Worm (Caenorhabditis elegans): ENCODE data around the gene idpp-15.

Gene idpp-15

DNA sequence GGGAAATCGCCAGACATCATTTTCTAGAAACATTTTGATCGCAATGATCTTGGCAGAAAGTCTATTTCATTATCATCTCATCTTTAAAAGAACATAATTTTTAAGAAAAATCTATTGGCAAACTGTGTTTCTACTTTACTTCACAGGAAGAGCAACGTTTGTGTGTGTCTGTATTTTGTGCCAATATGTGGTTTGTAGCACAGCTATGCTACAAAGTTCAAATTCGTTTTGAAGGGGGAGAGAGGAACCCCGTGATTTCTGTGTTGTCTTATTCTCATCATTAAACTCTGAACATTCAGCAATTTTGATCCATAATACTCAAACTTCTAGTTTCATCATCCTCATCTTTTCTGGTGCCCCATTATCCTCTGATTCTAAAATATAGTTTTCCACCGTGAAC, 26.8 kb downstream of the idpp-15 start:
- no peak for TF ChIP-seq skn-1 (tag; optimal IDR thresholded peaks at IDR 0.05)

DNA sequence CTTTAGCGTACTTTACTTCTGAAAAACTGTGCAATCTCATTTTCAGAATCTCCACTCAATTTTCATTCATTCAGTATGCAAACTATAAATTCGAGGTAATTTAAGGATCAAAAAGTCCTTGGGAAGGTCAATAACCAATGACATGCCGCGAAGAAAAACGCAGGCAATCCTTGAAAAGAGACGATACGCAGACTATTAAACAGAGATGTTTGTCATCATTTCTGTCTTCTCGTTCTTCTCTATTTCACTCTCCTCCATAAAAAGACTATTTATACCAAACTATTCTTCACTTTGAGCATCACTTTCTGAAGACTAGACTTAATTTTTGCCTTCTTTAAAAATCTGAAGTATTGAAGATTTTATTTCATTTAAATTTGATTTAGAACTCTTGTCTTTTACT, 27.3 kb downstream of the idpp-15 start, which contains the start of gene C02D5.4:
Gene C02D5.4 (plus strand): TSS at position 41 of the 400 bp plus-strand sequence.
- TF ChIP-seq alr-1 (tag; optimal IDR thresholded peaks at IDR 0.05): no peak
- peak; percentile 53 for TF ChIP-seq sma-9 (GFP tag; optimal IDR thresholded peaks at IDR 0.05)
- no peak for TF ChIP-seq sma-9 (tag; optimal IDR thresholded peaks at IDR 0.05)
- TF ChIP-seq C34F6.9 (tag; optimal IDR thresholded peaks at IDR 0.05): peak; percentile 30
- TF ChIP-seq skn-1 (tag; optimal IDR thresholded peaks at IDR 0.05): peak; percentile 99
- peak; percentile 40 for TF ChIP-seq fos-1 (tag; optimal IDR thresholded peaks at IDR 0.05)
- TF ChIP-seq nhr-129 (tag; optimal IDR thresholded peaks at IDR 0.05): peak; percentile 22
- no peak for TF ChIP-seq ztf-1 (GFP tag; conservative IDR thresholded peaks at IDR 0.05)
- TF ChIP-seq unc-55 (GFP tag; optimal IDR thresholded peaks at IDR 0.05): peak; percentile 21

DNA sequence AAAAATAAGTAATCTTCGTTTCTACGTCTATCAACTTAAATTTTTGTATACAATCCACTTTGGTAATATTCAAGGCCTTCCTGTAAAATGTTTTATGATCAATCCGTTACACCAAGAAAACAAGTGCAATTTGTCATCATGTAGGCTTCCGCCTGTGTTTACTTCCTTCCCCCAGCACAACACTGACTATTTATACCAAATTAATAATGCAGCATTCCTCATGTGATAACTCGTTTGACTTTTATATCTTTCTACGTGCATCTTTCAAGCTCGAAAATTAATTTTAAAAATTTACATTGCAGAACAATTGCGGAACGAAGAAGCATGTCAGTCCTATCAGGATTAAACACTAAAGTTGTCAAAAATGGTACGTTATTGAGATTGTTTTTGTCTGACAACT, 29.6 kb downstream of the idpp-15 start, which contains the start of gene gsto-2:
Gene gsto-2 (plus strand): TSS at position 301 of the 400 bp plus-strand sequence.
- TF ChIP-seq nhr-237 (tag; optimal IDR thresholded peaks at IDR 0.05) (no peak), Y55F3AM.14 (GFP tag; optimal IDR thresholded peaks at IDR 0.05) (no peak), lsy-2 (tag; optimal IDR thresholded peaks at IDR 0.05) (no peak)

DNA sequence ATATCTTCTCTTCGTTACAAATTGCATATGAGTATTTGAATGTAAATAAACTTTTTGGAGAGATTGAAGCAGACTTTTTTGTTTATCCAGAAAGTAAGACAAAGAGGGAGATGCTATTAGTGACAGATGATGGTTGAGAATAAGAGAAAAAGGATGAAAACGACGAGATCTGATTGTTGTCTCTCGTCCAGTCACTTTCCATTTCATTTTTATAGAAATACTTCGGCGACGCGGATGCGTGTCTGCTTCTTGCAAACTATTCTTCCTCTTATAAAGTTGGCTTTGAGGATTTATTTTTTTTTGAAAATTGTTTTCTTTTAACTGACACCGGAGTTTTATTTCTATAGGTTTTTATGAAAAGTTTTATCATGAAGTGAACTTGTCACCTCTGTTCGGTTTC, 30.8 kb downstream of the idpp-15 start:
- TF ChIP-seq blmp-1 (tag; optimal IDR thresholded peaks at IDR 0.05; ENCODE audit: insufficient read depth): peak; percentile 74
- TF ChIP-seq skn-1 (tag; optimal IDR thresholded peaks at IDR 0.05): no peak

DNA sequence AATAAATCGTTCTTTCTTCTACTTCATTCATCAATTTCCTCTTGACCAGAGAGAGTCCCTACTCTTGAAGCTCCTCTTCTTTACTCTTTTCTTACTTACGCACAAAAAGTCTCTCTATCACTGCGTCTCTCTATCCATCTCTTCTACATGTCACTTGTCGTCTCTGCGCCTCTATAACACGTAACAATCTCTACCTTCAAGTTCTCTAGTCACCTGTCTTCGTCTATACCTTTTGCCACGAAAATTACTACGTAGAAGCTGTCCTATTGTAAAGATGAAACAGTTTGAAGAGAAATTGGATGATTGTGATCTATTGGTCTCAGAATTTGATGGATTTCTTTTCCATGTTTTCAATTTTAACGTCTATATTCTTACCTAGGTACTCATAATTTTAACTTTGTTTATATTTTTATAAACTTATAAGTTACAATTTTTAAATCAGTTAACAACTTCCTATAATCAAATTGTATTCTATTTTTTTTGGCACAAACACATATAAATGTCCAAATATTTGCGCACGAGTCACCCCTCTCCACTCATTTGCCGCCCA, 32.0 kb downstream of the idpp-15 start, which contains the start of gene C02D5.2:
Gene C02D5.2 (plus strand): TSS at position 500 of the 550 bp plus-strand sequence.
- TF ChIP-seq lsy-2 (tag; optimal IDR thresholded peaks at IDR 0.05): peak in 1 of 2 experiments; percentile 70
- no peak for TF ChIP-seq lin-11 (tag; optimal IDR thresholded peaks at IDR 0.05)
- peak; percentile 72 for TF ChIP-seq nhr-129 (tag; optimal IDR thresholded peaks at IDR 0.05)
- TF ChIP-seq C34F6.9 (tag; optimal IDR thresholded peaks at IDR 0.05): peak; percentile 64
- peak; percentile 45 for TF ChIP-seq fos-1 (tag; optimal IDR thresholded peaks at IDR 0.05)
- TF ChIP-seq blmp-1 (tag; optimal IDR thresholded peaks at IDR 0.05; ENCODE audit: insufficient read depth): peak; percentile 11
- peak; percentile 23 for TF ChIP-seq unc-55 (GFP tag; optimal IDR thresholded peaks at IDR 0.05)
- TF ChIP-seq sma-9 (GFP tag; optimal IDR thresholded peaks at IDR 0.05): peak; percentile 52
- no peak for TF ChIP-seq sma-9 (tag; optimal IDR thresholded peaks at IDR 0.05)
- TF ChIP-seq nhr-23 (tag; optimal IDR thresholded peaks at IDR 0.05): no peak
- peak; percentile 47 for TF ChIP-seq F13H6.1 (tag; optimal IDR thresholded peaks at IDR 0.05)
- TF ChIP-seq crh-2 (tag; optimal IDR thresholded peaks at IDR 0.05): peak; percentile 78
- TF ChIP-seq egl-27 (tag; optimal IDR thresholded peaks at IDR 0.05): peak; percentile 1
- TF ChIP-seq nhr-10 (tag; optimal IDR thresholded peaks at IDR 0.05): no peak

DNA sequence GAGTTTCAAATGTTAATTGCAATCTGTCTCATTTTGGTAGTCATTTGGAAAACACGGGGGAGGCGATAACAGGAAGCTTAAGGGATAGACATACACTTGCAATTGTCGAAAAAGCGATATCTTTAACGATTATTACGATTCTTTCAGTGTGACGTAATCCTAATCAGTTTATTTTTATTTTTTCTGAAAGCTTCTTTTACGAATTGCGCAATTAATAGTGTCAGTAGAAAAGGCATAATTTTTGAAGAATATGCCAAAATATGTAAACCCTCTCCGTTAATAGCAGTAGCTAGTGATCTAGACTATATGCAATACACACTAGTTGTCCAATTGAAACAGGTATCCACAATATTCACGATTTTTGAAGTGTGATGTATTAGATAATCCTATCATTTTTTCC, 35.5 kb downstream of the idpp-15 start:
- no peak for TF ChIP-seq ztf-4 (tag; optimal IDR thresholded peaks at IDR 0.05)
- no peak for TF ChIP-seq unc-62 (GFP tag; optimal IDR thresholded peaks at IDR 0.05)
- no peak for TF ChIP-seq unc-55 (GFP tag; optimal IDR thresholded peaks at IDR 0.05)

DNA sequence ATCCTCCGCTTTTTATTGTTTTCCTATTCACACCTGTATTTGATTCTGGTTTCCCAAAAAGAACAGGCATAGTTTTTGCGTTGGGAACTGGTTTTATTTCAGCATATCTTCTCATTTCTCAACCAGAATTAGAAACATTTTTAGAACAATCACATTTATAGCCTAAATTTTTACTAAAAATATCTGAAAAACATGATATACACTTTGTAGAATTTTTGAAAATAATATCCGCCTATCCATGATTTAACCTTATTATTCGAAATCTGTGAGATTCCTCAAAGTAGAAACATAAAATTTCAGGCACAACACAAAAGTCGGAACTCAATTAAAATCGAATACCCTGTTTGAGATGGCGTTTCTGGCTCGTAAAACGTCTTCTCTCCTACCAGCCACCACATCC, 36.0 kb downstream of the idpp-15 start, which contains the start of gene acdh-6:
Gene acdh-6 (plus strand): TSS at position 301 of the 400 bp plus-strand sequence.
- TF ChIP-seq C34F6.9 (tag; optimal IDR thresholded peaks at IDR 0.05) (no peak), lin-13 (GFP tag; optimal IDR thresholded peaks at IDR 0.05) (no peak), nhr-23 (tag; optimal IDR thresholded peaks at IDR 0.05) (no peak), nhr-6 (tag; optimal IDR thresholded peaks at IDR 0.05) (no peak), unc-55 (GFP tag; optimal IDR thresholded peaks at IDR 0.05) (no peak), sma-9 (GFP tag; optimal IDR thresholded peaks at IDR 0.05) (no peak), sma-9 (tag; optimal IDR thresholded peaks at IDR 0.05) (no peak)

DNA sequence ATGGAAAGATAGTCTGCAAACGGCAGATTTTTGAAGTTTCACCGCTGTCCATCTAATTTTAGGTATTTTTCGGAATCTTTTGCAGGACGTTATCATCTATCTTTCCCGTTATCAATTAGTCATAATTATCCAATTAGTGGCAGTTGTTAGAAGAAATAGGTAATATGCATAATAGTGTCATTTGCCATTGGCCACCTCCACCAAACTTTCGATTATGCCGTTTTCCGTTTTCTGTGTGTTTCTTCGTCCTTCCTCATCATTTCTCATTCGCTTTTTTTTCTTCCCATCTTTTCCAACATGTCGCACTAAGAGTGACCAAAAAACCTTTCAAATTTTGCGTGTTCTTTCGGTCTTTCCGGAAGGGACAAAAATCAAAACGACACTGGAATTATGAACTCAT, 39.5 kb downstream of the idpp-15 start:
- TF ChIP-seq aly-2 (tag; optimal IDR thresholded peaks at IDR 0.05): no peak
- TF ChIP-seq nhr-6 (tag; optimal IDR thresholded peaks at IDR 0.05): no peak
- no peak for TF ChIP-seq peb-1 (tag; optimal IDR thresholded peaks at IDR 0.05)
- no peak for TF ChIP-seq ama-1 (optimal IDR thresholded peaks at IDR 0.05)
- TF ChIP-seq nhr-21 (tag; optimal IDR thresholded peaks at IDR 0.05): no peak
- TF ChIP-seq ztf-11 (tag; optimal IDR thresholded peaks at IDR 0.05): no peak
- no peak for TF ChIP-seq nhr-77 (tag; optimal IDR thresholded peaks at IDR 0.05)
- TF ChIP-seq unc-62 (GFP tag; optimal IDR thresholded peaks at IDR 0.05): no peak
- no peak for TF ChIP-seq dmd-4 (tag; optimal IDR thresholded peaks at IDR 0.05)
- TF ChIP-seq ztf-4 (tag; optimal IDR thresholded peaks at IDR 0.05): no peak
- TF ChIP-seq lsy-2 (tag; optimal IDR thresholded peaks at IDR 0.05): no peak
- no peak for TF ChIP-seq mdl-1 (tag; optimal IDR thresholded peaks at IDR 0.05)
